Fruit fly (Drosophila melanogaster) whole organism, embryonic: ENCODE data around the gene lectin-29Ca.

Experiments used
- Abd-B ChIP-seq: fragments of 200-800 bp; sonication (Bioruptor generic); optimal IDR thresholded peaks from 2 replicates; lab custom pipeline; 2018; ENCODE audit warnings: missing biosample characterization, mild to moderate bottlenecking, missing genetic modification characterization, moderate library complexity
- Antp ChIP-seq: fragments of 200-800 bp; sonication (Bioruptor generic); optimal IDR thresholded peaks from 3 replicates; lab custom pipeline; 2016; ENCODE audit warnings: missing biosample characterization, missing genetic modification characterization
- BEAF-32 ChIP-seq: fragments of 200-800 bp; sonication (Bioruptor generic); optimal IDR thresholded peaks from 3 replicates; lab custom pipeline; 2017; ENCODE audit warnings: missing biosample characterization, missing genetic modification characterization, mild to moderate bottlenecking, moderate library complexity, missing genetic modification reagents
- CG10267 ChIP-seq: fragments of 200-800 bp; sonication (Bioruptor generic); optimal IDR thresholded peaks from 2 replicates; lab custom pipeline; 2018; ENCODE audit warnings: missing biosample characterization, mild to moderate bottlenecking, missing genetic modification characterization, moderate library complexity
- CG10274 ChIP-seq: fragments of 200-800 bp; sonication (Bioruptor generic); optimal IDR thresholded peaks from 3 replicates; lab custom pipeline; 2017; ENCODE audit warnings: missing biosample characterization, mild to moderate bottlenecking, missing genetic modification characterization
- CG11398 ChIP-seq: fragments of 200-800 bp; sonication (Bioruptor generic); optimal IDR thresholded peaks from 2 replicates; lab custom pipeline; 2016; ENCODE audit warnings: missing biosample characterization, missing genetic modification characterization
- CG11504 ChIP-seq: fragments of 200-800 bp; sonication (Bioruptor generic); optimal IDR thresholded peaks from 3 replicates; lab custom pipeline; 2019; ENCODE audit warnings: missing biosample characterization, mild to moderate bottlenecking, missing genetic modification characterization, moderate library complexity
- CG11695 ChIP-seq: fragments of 200-800 bp; sonication (Bioruptor generic); IDR thresholded peaks from 3 replicates; pipeline ENCODE4 v1.3.6; 2022; ENCODE audit warnings: missing biosample characterization, missing genetic modification characterization
- CG12104 ChIP-seq: fragments of 200-800 bp; sonication (Bioruptor generic); optimal IDR thresholded peaks from 3 replicates; lab custom pipeline; 2016; ENCODE audit warnings: missing biosample characterization, missing genetic modification characterization
- CG12391 ChIP-seq: fragments of 200-800 bp; sonication (Bioruptor generic); optimal IDR thresholded peaks from 3 replicates; lab custom pipeline; 2018; ENCODE audit warnings: missing biosample characterization, mild to moderate bottlenecking, missing genetic modification characterization, moderate library complexity
- CG13296 ChIP-seq: fragments of 200-800 bp; sonication (Bioruptor generic); optimal IDR thresholded peaks from 3 replicates; lab custom pipeline; 2018; ENCODE audit warnings: missing biosample characterization, mild to moderate bottlenecking, missing genetic modification characterization
- CG14050 ChIP-seq: fragments of 200-800 bp; sonication (Bioruptor generic); IDR thresholded peaks from 3 replicates; pipeline ENCODE4 v1.3.6; 2022; ENCODE audit warnings: missing biosample characterization, missing genetic modification characterization
- CG15011 ChIP-seq: fragments of 200-800 bp; sonication (Bioruptor generic); optimal IDR thresholded peaks from 3 replicates; lab custom pipeline; 2018; ENCODE audit warnings: missing biosample characterization, mild to moderate bottlenecking, missing genetic modification characterization
- CG16815 ChIP-seq: fragments of 200-800 bp; sonication (Bioruptor generic); optimal IDR thresholded peaks from 3 replicates; lab custom pipeline; 2017; ENCODE audit warnings: missing biosample characterization, mild to moderate bottlenecking, missing genetic modification characterization
- CG16863 ChIP-seq: fragments of 200-800 bp; sonication (Bioruptor generic); optimal IDR thresholded peaks from 3 replicates; lab custom pipeline; 2016; ENCODE audit warnings: missing biosample characterization, missing genetic modification characterization
- CG17568 ChIP-seq: fragments of 200-800 bp; sonication (Bioruptor generic); optimal IDR thresholded peaks from 2 replicates; lab custom pipeline; 2018; ENCODE audit warnings: missing biosample characterization, mild to moderate bottlenecking, missing genetic modification characterization, moderate library complexity
- CG17829 ChIP-seq: fragments of 200-800 bp; optimal IDR thresholded peaks from 2 replicates; lab custom pipeline; 2019; ENCODE audit warnings: missing biosample characterization, mild to moderate bottlenecking, missing genetic modification characterization, moderate library complexity
- CG18764 ChIP-seq: fragments of 200-800 bp; sonication (Bioruptor generic); optimal IDR thresholded peaks from 3 replicates; lab custom pipeline; 2016; ENCODE audit warnings: missing biosample characterization, missing genetic modification characterization
- CG2678 ChIP-seq: fragments of 200-800 bp; sonication (Bioruptor generic); optimal IDR thresholded peaks from 3 replicates; lab custom pipeline; 2019; ENCODE audit warnings: missing biosample characterization, mild to moderate bottlenecking, missing genetic modification characterization, moderate library complexity
- CG31365 ChIP-seq: fragments of 200-800 bp; sonication (Bioruptor generic); optimal IDR thresholded peaks from 2 replicates; lab custom pipeline; 2018; ENCODE audit warnings: missing biosample characterization, mild to moderate bottlenecking, missing genetic modification characterization
- CG33213 ChIP-seq: fragments of 200-800 bp; sonication (Bioruptor generic); optimal IDR thresholded peaks from 3 replicates; lab custom pipeline; 2016; ENCODE audit warnings: missing biosample characterization, missing genetic modification characterization
- CG4617 ChIP-seq: fragments of 200-800 bp; sonication (Bioruptor generic); optimal IDR thresholded peaks from 3 replicates; lab custom pipeline; 2016; ENCODE audit warnings: missing biosample characterization, missing genetic modification characterization, borderline replicate concordance
- CG6175 ChIP-seq: fragments of 200-800 bp; sonication (Bioruptor generic); IDR thresholded peaks from 3 replicates; pipeline ENCODE4 v1.3.6; 2022; ENCODE audit warnings: missing biosample characterization, missing genetic modification characterization
- CG6765 ChIP-seq: fragments of 200-800 bp; sonication (Bioruptor generic); optimal IDR thresholded peaks from 3 replicates; lab custom pipeline; 2017; ENCODE audit warnings: missing biosample characterization, mild to moderate bottlenecking, missing genetic modification characterization
- CG7556 ChIP-seq: fragments of 200-800 bp; sonication (Bioruptor generic); optimal IDR thresholded peaks from 2 replicates; lab custom pipeline; 2017; ENCODE audit warnings: missing biosample characterization, mild to moderate bottlenecking, missing genetic modification characterization
- CG7745 ChIP-seq: fragments of 200-800 bp; sonication (Bioruptor generic); optimal IDR thresholded peaks from 2 replicates; lab custom pipeline; 2018; ENCODE audit warnings: missing biosample characterization, mild to moderate bottlenecking, missing genetic modification characterization, moderate library complexity
- CG7786 ChIP-seq: fragments of 200-800 bp; sonication (Bioruptor generic); optimal IDR thresholded peaks from 2 replicates; lab custom pipeline; 2016; ENCODE audit warnings: missing biosample characterization, missing genetic modification characterization
- CG7839 ChIP-seq: fragments of 200-800 bp; sonication (Bioruptor generic); optimal IDR thresholded peaks from 3 replicates; lab custom pipeline; 2018; ENCODE audit warnings: missing biosample characterization, mild to moderate bottlenecking, missing genetic modification characterization, moderate library complexity
- Doc3 ChIP-seq: fragments of 200-800 bp; sonication (Bioruptor generic); IDR thresholded peaks from 3 replicates; pipeline ENCODE4 v1.3.6; 2022; ENCODE audit warnings: missing biosample characterization, missing genetic modification characterization; ENCODE audit not compliant: partially characterized antibody
- E2f2 ChIP-seq: fragments of 200-800 bp; sonication (Bioruptor generic); IDR thresholded peaks from 2 replicates; pipeline ENCODE4 v1.3.6; 2022; ENCODE audit warnings: missing biosample characterization, missing genetic modification characterization
- Ets97D ChIP-seq: fragments of 200-800 bp; sonication (Bioruptor generic); optimal IDR thresholded peaks from 3 replicates; lab custom pipeline; 2016; ENCODE audit warnings: missing biosample characterization, missing genetic modification characterization
- Gug ChIP-seq: fragments of 200-800 bp; sonication (Bioruptor generic); IDR thresholded peaks from 4 replicates; pipeline ENCODE4 v1.3.6; 2022; ENCODE audit warnings: missing biosample characterization, missing genetic modification characterization
- Nf-YB ChIP-seq: fragments of 200-800 bp; sonication (Bioruptor generic); optimal IDR thresholded peaks from 3 replicates; lab custom pipeline; 2019; ENCODE audit warnings: missing biosample characterization, mild to moderate bottlenecking, missing genetic modification characterization, moderate library complexity
- Pdp1 ChIP-seq, 2 experiments: fragments of 200-800 bp; sonication (Bioruptor generic); optimal IDR thresholded peaks; 3 replicates each; lab custom pipeline; 2016; ENCODE audit warnings: missing biosample characterization in 2 of 2, missing genetic modification characterization in 2 of 2, mild to moderate bottlenecking in 1 of 2, moderate library complexity in 1 of 2
- Usf ChIP-seq: fragments of 200-800 bp; sonication (Bioruptor generic); optimal IDR thresholded peaks from 2 replicates; lab custom pipeline; 2017; ENCODE audit warnings: missing genotype, missing biosample characterization, missing genetic modification characterization
- ase ChIP-seq: fragments of 200-800 bp; sonication (Bioruptor generic); IDR thresholded peaks from 3 replicates; pipeline ENCODE4 v1.3.6; 2022; ENCODE audit warnings: missing biosample characterization, missing genetic modification characterization
- dan ChIP-seq: fragments of 200-800 bp; sonication (Bioruptor generic); IDR thresholded peaks from 2 replicates; pipeline ENCODE4 v1.3.6; 2022; ENCODE audit warnings: missing biosample characterization, missing genetic modification characterization
- fd64A ChIP-seq: fragments of 200-800 bp; sonication (Bioruptor generic); optimal IDR thresholded peaks from 3 replicates; lab custom pipeline; 2018; ENCODE audit warnings: missing biosample characterization, mild to moderate bottlenecking, missing genetic modification characterization
- gt ChIP-seq: fragments of 200-800 bp; sonication (Bioruptor generic); IDR thresholded peaks from 2 replicates; pipeline ENCODE4 v1.3.6; 2022; ENCODE audit warnings: missing biosample characterization, missing genetic modification characterization
- h ChIP-seq: fragments of >200 bp; optimal IDR thresholded peaks from 2 replicates; lab custom pipeline; 2017
- her ChIP-seq: fragments of 200-800 bp; sonication (Bioruptor generic); optimal IDR thresholded peaks from 2 replicates; lab custom pipeline; 2016; ENCODE audit warnings: missing biosample characterization, missing genetic modification characterization
- hth ChIP-seq: fragments of >200 bp; optimal IDR thresholded peaks from 2 replicates; lab custom pipeline; 2017; ENCODE audit warnings: inconsistent platforms
- jigr1 ChIP-seq: fragments of 200-800 bp; sonication (Bioruptor generic); IDR thresholded peaks from 3 replicates; pipeline ENCODE4 v1.3.6; 2022; ENCODE audit warnings: missing biosample characterization, missing genetic modification characterization
- lilli ChIP-seq: fragments of 200-800 bp; sonication (Bioruptor generic); optimal IDR thresholded peaks from 3 replicates; lab custom pipeline; 2016; ENCODE audit warnings: missing biosample characterization, missing genetic modification characterization
- mld ChIP-seq: fragments of 200-800 bp; sonication (Bioruptor generic); IDR thresholded peaks from 3 replicates; pipeline ENCODE4 v1.3.6; 2022; ENCODE audit warnings: missing biosample characterization, missing genetic modification characterization; ENCODE audit not compliant: partially characterized antibody
- ranshi ChIP-seq: fragments of 200-800 bp; sonication (Bioruptor generic); IDR thresholded peaks from 2 replicates; pipeline ENCODE4 v1.3.6; 2022; ENCODE audit warnings: missing biosample characterization, missing genetic modification characterization
- sens ChIP-seq: fragments of 200-800 bp; sonication (Bioruptor generic); peaks from one replicate; lab custom pipeline; 2016; ENCODE audit warnings: missing biosample characterization, missing genetic modification characterization
- seq ChIP-seq: fragments of 200-800 bp; sonication (Bioruptor generic); IDR thresholded peaks from 2 replicates; pipeline ENCODE4 v1.3.6; 2022; ENCODE audit warnings: missing biosample characterization, missing genetic modification characterization
- tap ChIP-seq: fragments of 200-800 bp; optimal IDR thresholded peaks from 3 replicates; lab custom pipeline; 2019; ENCODE audit warnings: missing biosample characterization, mild to moderate bottlenecking, missing genetic modification characterization, moderate library complexity
- yki ChIP-seq: fragments of >200 bp; optimal IDR thresholded peaks from 3 replicates; lab custom pipeline; 2018
- zfh1 ChIP-seq: fragments of 200-800 bp; sonication (Bioruptor generic); IDR thresholded peaks from 3 replicates; pipeline ENCODE4 v1.3.6; 2022; ENCODE audit warnings: missing biosample characterization, missing genetic modification characterization

The lectin-29Ca gene

dm6 chr2L:8384108-8384601 lies 9.9 kb downstream of the lectin-29Ca start, which contains the start of the genes Dad1 and CG13384 (continued):
- TF ChIP-seq yki (lab: Kevin White, UChicago): no peak
- TF ChIP-seq CG14050 (GFP tag; lab: Robert Waterston, UW): peak; percentile 79
- TF ChIP-seq CG13296: peak; percentile 96
- TF ChIP-seq CG7839 (tag; lab: Kevin White, UChicago): peak; percentile 96
- TF ChIP-seq CG10267: peak; percentile 92
- TF ChIP-seq her: peak; percentile 26
- TF ChIP-seq fd64A (GFP tag; lab: Kevin White, UChicago): no peak
- TF ChIP-seq CG11398: no peak
- peak; percentile 32; the same call in 1 of the 3 replicates for TF ChIP-seq Doc3 (GFP tag; lab: Robert Waterston, UW)
- TF ChIP-seq lilli (GFP tag; lab: Kevin White, UChicago): peak; percentile 91
- peak; percentile 89 for TF ChIP-seq CG11504 (tag; lab: Kevin White, UChicago)
- peak; percentile 73; the same call in 2 of the 3 replicates for TF ChIP-seq jigr1 (GFP tag; lab: Robert Waterston, UW)
- peak; percentile 83 for TF ChIP-seq CG18764 (GFP tag; lab: Kevin White, UChicago)
- peak; percentile 87 for TF ChIP-seq CG15011
- peak; percentile 96 for TF ChIP-seq CG17829 (tag; lab: Kevin White, UChicago)
- peak; percentile 50 for TF ChIP-seq CG10274 (GFP tag; lab: Kevin White, UChicago)
- TF ChIP-seq CG12391 (tag; lab: Kevin White, UChicago): peak; percentile 97

- TF ChIP-seq CG16863 (peak; percentile 66), dan (GFP tag; lab: Robert Waterston, UW) (no peak), CG11695 (GFP tag; lab: Robert Waterston, UW) (no peak; the same call in 2 of the 3 replicates), Pdp1 (GFP tag; optimal IDR thresholded peaks at IDR 0.05; lab: Kevin White, UChicago) (peak; percentile 73 to 82), ase (GFP tag; lab: Robert Waterston, UW) (no peak), CG6765 (GFP tag; lab: Kevin White, UChicago) (peak; percentile 32), CG12104 (no peak), tap (tag; lab: Kevin White, UChicago) (no peak), CG7786 (peak; percentile 88), E2f2 (GFP tag; lab: Robert Waterston, UW) (peak; percentile 56), Usf (no peak), Antp (GFP tag; lab: Kevin White, UChicago) (peak; percentile 85), sens (peak; percentile 91), CG4617 (GFP tag; lab: Kevin White, UChicago) (peak; percentile 84), CG7745 (tag; lab: Kevin White, UChicago) (no peak), BEAF-32 (peak; percentile 63), CG2678 (tag; lab: Kevin White, UChicago) (peak; percentile 44), seq (no peak), CG33213 (GFP tag; lab: Kevin White, UChicago) (peak; percentile 72), gt (GFP tag; lab: Robert Waterston, UW) (no peak), hth (lab: Kevin White, UChicago) (no peak), CG17568 (GFP tag; lab: Kevin White, UChicago) (no peak), ranshi (GFP tag; lab: Robert Waterston, UW) (peak; percentile 67), Gug (peak; percentile 48; the same call in 1 of the 4 replicates), mld (GFP tag; lab: Robert Waterston, UW) (peak; percentile 13; the same call in 1 of the 3 replicates), CG31365 (no peak), Nf-YB (GFP tag; lab: Kevin White, UChicago) (peak; percentile 11), h (lab: Kevin White, UChicago) (no peak), CG16815 (peak; percentile 24), CG6175 (no peak), Ets97D (peak; percentile 81), Abd-B (GFP tag; lab: Kevin White, UChicago) (no peak), CG18764 (GFP tag; lab: Kevin White, UChicago) (peak; percentile 70), zfh1 (GFP tag; lab: Robert Waterston, UW) (peak; percentile 75; the same call in 2 of the 3 replicates), CG7556 (GFP tag; lab: Kevin White, UChicago) (peak; percentile 59)
Observed at dm6 chr2L:8382646-8383045, 11.4 kb downstream of the lectin-29Ca start, which contains the start of the genes CG13392 and Rcd4. TSS of gene CG13392 (minus strand) at chr2L:8382807. TSS of gene Rcd4 (plus strand) at chr2L:8382861.
